Worm (Caenorhabditis elegans): Measurements from ENCODE around the gene nhr-254.

Gene nhr-254

DNA sequence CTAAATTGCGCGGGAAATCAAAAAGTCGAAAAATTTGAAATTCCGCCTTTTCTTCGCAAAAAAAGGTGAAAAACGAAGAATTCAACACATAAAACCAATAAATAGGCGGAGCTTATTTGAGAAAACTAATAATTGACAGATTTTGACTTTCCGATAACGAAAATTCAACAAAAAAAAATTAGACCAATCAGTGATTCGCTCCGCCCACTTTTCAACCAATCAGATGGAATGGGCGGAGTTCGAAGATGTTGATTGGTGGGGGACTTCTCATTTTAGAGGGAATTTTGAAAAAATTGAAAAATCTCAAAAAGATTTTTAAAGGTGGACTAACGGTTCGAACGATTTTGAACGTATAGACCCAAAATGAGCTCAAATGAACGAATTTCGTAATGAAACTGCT, 41.6 kb upstream of the nhr-254 start:
- TF ChIP-seq odd-2 (tag; optimal IDR thresholded peaks at IDR 0.05) (no peak), nfya-1 (tag; optimal IDR thresholded peaks at IDR 0.05) (peak; percentile 72)

DNA sequence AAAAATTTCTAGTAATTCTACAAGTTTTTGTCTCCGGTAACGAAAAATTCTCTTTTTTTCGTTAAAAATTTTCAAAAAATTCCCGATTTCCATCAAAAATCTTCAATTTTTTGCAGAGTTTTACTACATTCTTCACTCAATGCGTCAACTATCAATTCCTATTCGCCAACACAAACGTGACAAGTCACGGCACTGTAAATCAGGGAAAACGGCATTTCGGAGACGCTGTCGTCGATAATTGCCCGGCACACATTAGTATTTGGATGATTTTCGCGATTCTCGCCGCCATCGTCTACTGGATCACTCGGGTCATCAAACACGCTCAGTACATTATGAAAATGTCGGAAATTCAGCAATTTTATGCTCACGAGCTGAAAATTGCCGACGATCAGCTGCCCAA, 40.6 kb upstream of the nhr-254 start:
- TF ChIP-seq fkh-6 (tag; optimal IDR thresholded peaks at IDR 0.05): no peak
- TF ChIP-seq tbx-2 (tag; optimal IDR thresholded peaks at IDR 0.05): no peak
- TF ChIP-seq ceh-14 (tag; optimal IDR thresholded peaks at IDR 0.05): no peak
- TF ChIP-seq pros-1 (tag; optimal IDR thresholded peaks at IDR 0.05): no peak
- no peak for TF ChIP-seq nfya-1 (tag; optimal IDR thresholded peaks at IDR 0.05)
- no peak for TF ChIP-seq ceh-45 (GFP tag; IDR thresholded peaks at IDR 0.05)
- TF ChIP-seq ahr-1 (tag; optimal IDR thresholded peaks at IDR 0.05): no peak
- TF ChIP-seq ets-4 (tag; optimal IDR thresholded peaks at IDR 0.05): no peak
- TF ChIP-seq unc-86 (tag; optimal IDR thresholded peaks at IDR 0.05): no peak
- TF ChIP-seq npax-4 (tag; optimal IDR thresholded peaks at IDR 0.05): no peak
- TF ChIP-seq rnt-1 (tag; optimal IDR thresholded peaks at IDR 0.05): no peak
- TF ChIP-seq K09A11.1 (tag; optimal IDR thresholded peaks at IDR 0.05; ENCODE audit: insufficient read depth): no peak
- TF ChIP-seq ztf-16 (tag; optimal IDR thresholded peaks at IDR 0.05): no peak
- no peak for TF ChIP-seq ceh-2 (tag; optimal IDR thresholded peaks at IDR 0.05)

DNA sequence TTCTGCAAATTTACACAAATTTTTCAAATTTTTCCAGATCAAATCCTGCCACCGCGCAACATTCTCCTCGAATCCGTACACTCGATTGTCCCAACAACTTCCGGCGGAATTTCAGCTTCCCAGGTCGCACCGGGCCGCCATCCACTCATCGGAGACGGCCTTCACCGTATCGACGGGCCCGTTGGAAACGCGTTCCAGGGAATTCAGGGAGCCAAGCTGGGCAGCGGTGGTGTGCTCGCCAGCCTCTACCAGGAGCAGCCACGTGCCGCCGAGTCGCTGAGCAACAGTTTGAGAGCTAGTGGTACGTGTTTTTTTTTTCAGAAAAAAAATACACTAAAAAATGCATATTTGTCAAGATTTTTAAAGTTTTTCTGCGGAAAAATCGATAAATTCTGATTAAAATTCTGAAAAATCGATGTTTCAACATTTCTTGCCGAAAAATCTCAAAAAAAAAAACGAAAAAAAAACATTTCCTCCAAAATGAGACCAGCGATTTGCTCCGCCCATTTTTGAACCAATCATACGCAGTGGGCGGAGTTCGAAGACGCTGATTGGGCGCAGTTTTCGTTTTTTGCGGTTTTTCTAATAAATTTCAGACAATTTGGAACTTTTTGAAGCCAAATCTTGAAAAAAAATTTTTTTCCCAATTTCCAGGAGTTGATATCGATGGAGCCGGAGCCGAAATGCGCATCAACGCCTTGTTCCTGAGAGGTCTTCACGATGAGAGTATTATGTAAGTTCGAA, 35.3 kb upstream of the nhr-254 start:
- TF ChIP-seq ceh-19 (GFP tag; optimal IDR thresholded peaks at IDR 0.05) (no peak), nfya-1 (tag; optimal IDR thresholded peaks at IDR 0.05) (peak; percentile 65)

DNA sequence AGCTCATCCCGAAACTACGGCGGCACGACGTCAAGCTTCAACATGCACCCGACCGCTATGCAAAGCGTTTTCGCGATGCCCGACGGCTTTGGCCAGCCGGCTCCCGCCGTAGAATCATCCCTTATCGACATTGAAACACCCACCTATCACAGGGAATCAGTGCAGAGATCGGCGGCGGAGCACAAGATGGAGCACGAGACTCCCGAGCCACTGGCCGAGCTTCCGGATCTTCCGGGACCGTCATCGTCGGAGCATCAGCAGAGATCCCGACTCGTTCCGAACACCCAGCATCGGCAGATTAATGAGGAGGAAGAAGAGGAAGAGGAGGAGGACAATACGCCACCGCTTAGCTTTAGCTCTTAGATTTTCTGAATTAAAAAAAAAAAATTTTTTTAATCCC, 34.0 kb upstream of the nhr-254 start:
- TF ChIP-seq nhr-11 (tag; optimal IDR thresholded peaks at IDR 0.05) (no peak), F13H6.1 (tag; optimal IDR thresholded peaks at IDR 0.05) (no peak), Y22D7AL.16 (tag; optimal IDR thresholded peaks at IDR 0.05) (no peak), unc-42 (tag; optimal IDR thresholded peaks at IDR 0.05) (no peak), unc-86 (tag; optimal IDR thresholded peaks at IDR 0.05) (no peak), elt-4 (tag; optimal IDR thresholded peaks at IDR 0.05) (no peak), ztf-16 (tag; optimal IDR thresholded peaks at IDR 0.05) (no peak), ceh-31 (tag; optimal IDR thresholded peaks at IDR 0.05) (no peak), ets-4 (tag; optimal IDR thresholded peaks at IDR 0.05) (no peak), gmeb-2 (tag; optimal IDR thresholded peaks at IDR 0.05) (no peak), lin-11 (tag; optimal IDR thresholded peaks at IDR 0.05) (no peak), syd-9 (tag; optimal IDR thresholded peaks at IDR 0.05) (no peak), hlh-15 (tag; optimal IDR thresholded peaks at IDR 0.05) (no peak), fax-1 (tag; optimal IDR thresholded peaks at IDR 0.05) (no peak), eyg-1 (tag; optimal IDR thresholded peaks at IDR 0.05) (no peak)

DNA sequence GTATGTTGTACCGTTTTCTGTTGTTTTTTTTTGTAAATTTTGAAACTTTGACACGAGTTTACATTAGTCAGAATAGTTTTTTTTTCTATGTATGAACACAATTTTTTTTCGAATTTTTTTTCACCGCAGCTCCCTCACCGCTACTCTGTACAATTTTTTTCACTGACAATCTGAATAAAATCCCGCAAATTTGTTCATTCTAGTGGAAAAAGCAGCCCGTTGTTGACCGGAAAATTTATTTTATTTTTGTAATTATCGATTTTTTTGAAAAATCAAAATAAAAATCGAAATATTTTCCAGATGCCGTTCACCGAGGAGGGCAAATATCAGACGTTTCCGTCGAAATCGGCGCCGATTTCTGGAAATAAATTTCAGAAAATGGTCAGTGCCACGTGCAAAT, 33.0 kb upstream of the nhr-254 start, which contains the start of gene T22H9.1:
T22H9.1 (plus strand) TSS at position 301 of the 400 bp plus-strand sequence.
- TF ChIP-seq ceh-2 (tag; optimal IDR thresholded peaks at IDR 0.05) (no peak), fkh-6 (tag; optimal IDR thresholded peaks at IDR 0.05) (no peak), ceh-18 (tag; optimal IDR thresholded peaks at IDR 0.05) (no peak), hlh-15 (tag; optimal IDR thresholded peaks at IDR 0.05) (no peak), gmeb-2 (tag; optimal IDR thresholded peaks at IDR 0.05) (no peak), unc-86 (tag; optimal IDR thresholded peaks at IDR 0.05) (no peak), ceh-24 (tag; optimal IDR thresholded peaks at IDR 0.05) (no peak), tbx-2 (tag; optimal IDR thresholded peaks at IDR 0.05) (no peak)

DNA sequence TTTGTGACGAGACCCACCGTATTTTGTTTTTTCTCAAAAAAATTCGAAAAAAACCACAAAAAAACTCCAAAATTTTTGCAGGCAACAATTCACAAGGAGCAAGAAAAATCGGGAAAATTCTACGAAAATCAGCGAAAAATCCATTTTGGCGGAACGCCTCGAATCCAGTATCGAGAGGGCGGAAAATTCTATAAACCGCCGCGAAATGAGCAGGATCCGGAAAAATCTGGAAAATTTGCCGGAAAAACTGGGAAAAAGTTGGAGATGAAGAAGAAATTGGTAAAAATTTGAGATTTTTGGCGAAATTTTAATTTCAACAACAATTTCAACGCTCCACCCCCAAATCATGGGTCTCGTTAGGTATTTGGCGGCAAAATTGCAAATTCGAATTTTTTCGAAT, 32.4 kb upstream of the nhr-254 start:
- TF ChIP-seq ceh-45 (GFP tag; IDR thresholded peaks at IDR 0.05) (no peak), fax-1 (tag; optimal IDR thresholded peaks at IDR 0.05) (no peak), fkh-10 (GFP tag; optimal IDR thresholded peaks at IDR 0.05) (no peak), fkh-6 (tag; optimal IDR thresholded peaks at IDR 0.05) (no peak), ceh-24 (tag; optimal IDR thresholded peaks at IDR 0.05) (no peak), pha-2 (tag; optimal IDR thresholded peaks at IDR 0.05) (no peak), pax-1 (tag; optimal IDR thresholded peaks at IDR 0.05) (no peak), ceh-9 (tag; optimal IDR thresholded peaks at IDR 0.05) (no peak), hlh-6 (tag; optimal IDR thresholded peaks at IDR 0.05) (no peak), unc-86 (tag; optimal IDR thresholded peaks at IDR 0.05) (no peak), ztf-16 (tag; optimal IDR thresholded peaks at IDR 0.05) (no peak), tbx-2 (tag; optimal IDR thresholded peaks at IDR 0.05) (no peak), nhr-232 (tag; optimal IDR thresholded peaks at IDR 0.05) (no peak)
